Fruit fly (Drosophila melanogaster) whole organism, wandering third instar larva: ENCODE data around the gene Nrg.

Source experiments
- Abd-B ChIP-seq: fragments of >200 bp; optimal IDR thresholded peaks from 2 replicates; lab custom pipeline; 2017; ENCODE audit warnings: missing biosample characterization, missing genetic modification characterization
- Dfd ChIP-seq: fragments of >200 bp; optimal IDR thresholded peaks from 2 replicates; lab custom pipeline; 2017; ENCODE audit warnings: missing biosample characterization, missing genetic modification characterization
- OdsH ChIP-seq: fragments of 200-800 bp; sonication (Bioruptor generic); optimal IDR thresholded peaks from 2 replicates; lab custom pipeline; 2016; ENCODE audit warnings: missing biosample characterization, mild to moderate bottlenecking, missing genetic modification characterization
- dmrt93B ChIP-seq: fragments of 200-800 bp; sonication (Bioruptor generic); optimal IDR thresholded peaks from 2 replicates; lab custom pipeline; 2018; ENCODE audit warnings: missing biosample characterization, mild to moderate bottlenecking, missing genetic modification characterization
- fru ChIP-seq: fragments of 200-800 bp; sonication (Bioruptor generic); optimal IDR thresholded peaks from 3 replicates; lab custom pipeline; 2016; ENCODE audit warnings: missing biosample characterization, mild to moderate bottlenecking, missing genetic modification characterization
- h ChIP-seq: fragments of 200-800 bp; sonication (Bioruptor generic); optimal IDR thresholded peaks from 3 replicates; lab custom pipeline; 2016; ENCODE audit warnings: missing biosample characterization, mild to moderate bottlenecking, missing genetic modification characterization
- lola ChIP-seq: fragments of >200 bp; optimal IDR thresholded peaks from 2 replicates; lab custom pipeline; 2017; ENCODE audit warnings: missing biosample characterization, missing genetic modification characterization
- psq ChIP-seq: fragments of 200-800 bp; sonication (Bioruptor generic); optimal IDR thresholded peaks from 3 replicates; lab custom pipeline; 2017; ENCODE audit warnings: missing biosample characterization, mild to moderate bottlenecking, missing genetic modification characterization, moderate library complexity

- no peak for TF ChIP-seq psq
- no peak for TF ChIP-seq dmrt93B (GFP tag; lab: Kevin White, UChicago)
- no peak for TF ChIP-seq OdsH (GFP tag; lab: Kevin White, UChicago)
- TF ChIP-seq h (GFP tag; lab: Kevin White, UChicago), result no peak
- no peak for TF ChIP-seq lola (GFP tag; lab: Kevin White, UChicago)
- TF ChIP-seq Abd-B (GFP tag; lab: Kevin White, UChicago), result no peak
- TF ChIP-seq Dfd (GFP tag; lab: Kevin White, UChicago), result no peak
- no peak for TF ChIP-seq fru (GFP tag; lab: Kevin White, UChicago)
Measured at dm6 chrX:8580794-8581193, 63.6 kb downstream of the Nrg start.
